Worm (Caenorhabditis elegans): Measurements from ENCODE around the gene C14C10.5.

Gene C14C10.5

DNA sequence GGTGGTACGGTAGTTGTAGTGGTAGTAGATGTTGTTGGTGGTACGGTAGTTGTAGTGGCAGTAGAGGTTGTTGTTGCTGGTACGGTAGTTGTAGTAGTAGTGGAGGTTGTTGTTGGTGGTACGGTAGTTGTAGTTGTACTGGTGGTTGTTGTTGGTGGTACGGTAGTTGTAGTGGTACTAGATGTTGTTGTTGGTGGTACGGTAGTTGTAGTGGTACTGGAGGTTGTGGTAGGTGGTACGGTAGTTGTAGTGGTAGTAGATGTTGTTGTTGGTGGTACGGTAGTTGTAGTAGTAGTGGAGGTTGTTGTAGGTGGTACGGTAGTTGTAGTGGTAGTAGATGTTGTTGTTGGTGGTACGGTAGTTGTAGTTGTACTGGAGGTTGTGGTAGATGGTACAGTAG is 33.1 kb downstream of the C14C10.5 start:
- TF ChIP-seq unc-62 (GFP tag; optimal IDR thresholded peaks at IDR 0.05): no peak
- no peak for TF ChIP-seq crh-2 (tag; optimal IDR thresholded peaks at IDR 0.05)
- no peak for TF ChIP-seq ceh-16 (tag; optimal IDR thresholded peaks at IDR 0.05)
- no peak for TF ChIP-seq fos-1 (tag; optimal IDR thresholded peaks at IDR 0.05)
- TF ChIP-seq ztf-4 (tag; optimal IDR thresholded peaks at IDR 0.05): no peak
- no peak for TF ChIP-seq ztf-1 (GFP tag; conservative IDR thresholded peaks at IDR 0.05)
- no peak for TF ChIP-seq R02D3.7 (tag; optimal IDR thresholded peaks at IDR 0.05)
- no peak for TF ChIP-seq gmeb-1 (tag; optimal IDR thresholded peaks at IDR 0.05)
- TF ChIP-seq elt-1 (tag; optimal IDR thresholded peaks at IDR 0.05): no peak
- no peak for TF ChIP-seq nhr-129 (tag; optimal IDR thresholded peaks at IDR 0.05)
- TF ChIP-seq sma-3 (GFP tag; optimal IDR thresholded peaks at IDR 0.05): no peak
- no peak for TF ChIP-seq peb-1 (tag; optimal IDR thresholded peaks at IDR 0.05)
- no peak for TF ChIP-seq Y55F3AM.14 (GFP tag; optimal IDR thresholded peaks at IDR 0.05)
- no peak for TF ChIP-seq skn-1 (tag; optimal IDR thresholded peaks at IDR 0.05)
- TF ChIP-seq aly-2 (tag; optimal IDR thresholded peaks at IDR 0.05): no peak
- no peak for TF ChIP-seq ceh-82 (tag; optimal IDR thresholded peaks at IDR 0.05)
- no peak for TF ChIP-seq C34F6.9 (tag; optimal IDR thresholded peaks at IDR 0.05)
- TF ChIP-seq ama-1 (optimal IDR thresholded peaks at IDR 0.05): no peak
- no peak for TF ChIP-seq nhr-6 (tag; optimal IDR thresholded peaks at IDR 0.05)

DNA sequence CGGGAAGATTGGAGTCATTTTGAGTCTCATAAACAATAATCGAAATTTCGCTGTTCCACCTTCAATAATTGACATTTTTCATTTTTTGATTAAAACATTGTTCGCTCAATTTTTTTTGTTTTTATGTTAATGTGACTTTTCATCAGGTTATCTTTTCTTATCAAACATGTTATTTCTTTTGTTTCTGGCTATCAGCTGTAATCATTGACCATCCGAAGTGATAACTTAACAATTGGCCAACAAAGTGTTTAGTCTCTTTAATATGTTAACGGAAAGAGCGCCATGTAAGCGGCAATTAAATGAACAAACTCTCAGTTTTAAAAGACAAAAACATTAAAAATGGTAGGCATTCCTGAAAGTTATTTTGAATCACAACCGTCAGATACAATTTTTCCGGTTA is 34.1 kb downstream of the C14C10.5 start:
- TF ChIP-seq aly-2 (tag; optimal IDR thresholded peaks at IDR 0.05) (no peak), elt-1 (tag; optimal IDR thresholded peaks at IDR 0.05) (no peak), sem-4 (tag; optimal IDR thresholded peaks at IDR 0.05) (no peak), nhr-23 (tag; optimal IDR thresholded peaks at IDR 0.05) (no peak), gmeb-1 (tag; optimal IDR thresholded peaks at IDR 0.05) (no peak), sma-3 (GFP tag; optimal IDR thresholded peaks at IDR 0.05) (no peak), crh-2 (tag; optimal IDR thresholded peaks at IDR 0.05) (no peak), elt-3 (tag; optimal IDR thresholded peaks at IDR 0.05) (no peak), F13H6.1 (tag; optimal IDR thresholded peaks at IDR 0.05) (no peak), peb-1 (tag; optimal IDR thresholded peaks at IDR 0.05) (no peak), unc-39 (tag; optimal IDR thresholded peaks at IDR 0.05) (no peak)

DNA sequence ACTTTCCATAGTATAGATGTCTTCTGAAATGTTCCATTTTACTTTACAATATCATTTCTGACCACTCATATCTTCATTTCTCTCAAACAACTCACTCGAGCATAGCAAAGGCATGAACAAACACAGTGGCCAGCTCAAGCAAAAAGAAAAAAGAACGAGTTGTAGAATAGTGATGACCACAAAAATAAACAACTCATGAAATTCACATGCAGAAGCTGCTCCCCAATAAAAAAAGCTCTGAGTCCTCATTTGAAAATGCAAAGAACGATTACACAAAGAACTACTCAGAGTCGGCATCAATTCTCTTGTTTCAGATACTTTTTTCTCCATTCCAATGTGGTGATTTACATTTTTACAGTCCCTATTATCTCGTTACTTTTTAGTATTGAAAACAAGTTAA is 34.8 kb downstream of the C14C10.5 start:
- TF ChIP-seq dmd-4 (tag; optimal IDR thresholded peaks at IDR 0.05) (no peak), sma-9 (GFP tag; optimal IDR thresholded peaks at IDR 0.05) (peak; percentile 55), sma-9 (tag; optimal IDR thresholded peaks at IDR 0.05) (no peak)

DNA sequence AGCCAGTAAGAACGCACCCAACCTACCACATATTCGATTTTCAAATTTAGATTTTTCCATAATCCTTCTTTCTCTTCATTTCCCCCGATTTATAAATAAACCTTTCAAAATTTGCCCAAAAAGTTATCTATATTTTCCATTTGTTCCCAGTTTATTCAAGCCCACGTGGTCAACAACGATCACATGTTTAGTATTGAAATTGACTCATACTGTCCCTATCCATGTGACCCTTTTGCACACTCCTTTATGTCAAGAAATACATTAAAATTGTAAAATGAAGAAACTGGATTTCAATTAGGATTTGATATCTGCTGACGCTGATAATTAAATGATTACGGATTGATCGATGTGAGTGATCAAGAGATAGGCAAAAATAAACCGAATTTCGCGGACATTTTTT is 35.2 kb downstream of the C14C10.5 start:
- TF ChIP-seq nhr-129 (tag; optimal IDR thresholded peaks at IDR 0.05) (peak; percentile 83), lsy-2 (tag; optimal IDR thresholded peaks at IDR 0.05) (no peak), alr-1 (tag; optimal IDR thresholded peaks at IDR 0.05) (no peak), gmeb-1 (tag; optimal IDR thresholded peaks at IDR 0.05) (peak; percentile 72), lin-13 (GFP tag; optimal IDR thresholded peaks at IDR 0.05) (no peak), crh-2 (tag; optimal IDR thresholded peaks at IDR 0.05) (peak; percentile 42), ztf-4 (tag; optimal IDR thresholded peaks at IDR 0.05) (peak; percentile 4), nhr-21 (tag; optimal IDR thresholded peaks at IDR 0.05) (peak; percentile 22), ztf-1 (GFP tag; conservative IDR thresholded peaks at IDR 0.05) (no peak), elt-3 (tag; optimal IDR thresholded peaks at IDR 0.05) (no peak), mdl-1 (tag; optimal IDR thresholded peaks at IDR 0.05) (peak in 1 of 2 experiments; percentile 27), sma-3 (GFP tag; optimal IDR thresholded peaks at IDR 0.05) (peak; percentile 92), fos-1 (tag; optimal IDR thresholded peaks at IDR 0.05) (peak; percentile 15), C34F6.9 (tag; optimal IDR thresholded peaks at IDR 0.05) (peak; percentile 63), F13H6.1 (tag; optimal IDR thresholded peaks at IDR 0.05) (no peak), sma-9 (GFP tag; optimal IDR thresholded peaks at IDR 0.05) (peak; percentile 91), sma-9 (tag; optimal IDR thresholded peaks at IDR 0.05) (no peak)

DNA sequence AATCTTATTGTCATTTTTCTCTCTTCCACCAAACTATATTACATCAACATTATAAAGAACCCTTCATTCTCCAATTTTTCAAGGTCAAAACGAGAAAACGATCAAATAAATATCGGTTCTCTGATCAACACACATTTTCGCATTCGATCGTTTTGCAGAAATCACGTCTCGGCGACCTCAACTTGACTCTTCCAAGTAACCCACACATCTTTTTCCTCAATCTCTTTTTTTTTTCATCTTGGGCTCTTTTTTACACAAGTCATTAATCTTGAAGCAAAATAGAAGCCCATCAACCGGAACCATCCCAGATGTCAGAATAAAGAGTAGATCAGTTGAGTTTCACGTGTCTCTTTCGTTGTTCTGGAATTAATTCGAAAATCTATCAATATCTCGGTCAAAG is 36.3 kb downstream of the C14C10.5 start:
- TF ChIP-seq mab-5 (tag; optimal IDR thresholded peaks at IDR 0.05) (peak; percentile 17), nhr-25 (tag; optimal IDR thresholded peaks at IDR 0.05) (peak; percentile 71), unc-55 (GFP tag; optimal IDR thresholded peaks at IDR 0.05) (no peak), snpc-4 (tag; optimal IDR thresholded peaks at IDR 0.05) (no peak), mbf-1 (tag; optimal IDR thresholded peaks at IDR 0.05) (no peak), lin-11 (tag; optimal IDR thresholded peaks at IDR 0.05) (no peak), nhr-11 (tag; optimal IDR thresholded peaks at IDR 0.05) (no peak), egl-27 (tag; optimal IDR thresholded peaks at IDR 0.05) (no peak), nhr-21 (tag; optimal IDR thresholded peaks at IDR 0.05) (no peak), ceh-16 (tag; optimal IDR thresholded peaks at IDR 0.05) (no peak), crh-2 (tag; optimal IDR thresholded peaks at IDR 0.05) (peak; percentile 16), nhr-129 (tag; optimal IDR thresholded peaks at IDR 0.05) (peak; percentile 55), peb-1 (tag; optimal IDR thresholded peaks at IDR 0.05) (no peak), ZK546.5 (tag; optimal IDR thresholded peaks at IDR 0.05) (no peak), C34F6.9 (tag; optimal IDR thresholded peaks at IDR 0.05) (peak; percentile 3), ztf-11 (tag; optimal IDR thresholded peaks at IDR 0.05) (no peak), lsy-2 (tag; optimal IDR thresholded peaks at IDR 0.05) (peak in 1 of 2 experiments; percentile 31), elt-3 (tag; optimal IDR thresholded peaks at IDR 0.05) (no peak), nhr-77 (tag; optimal IDR thresholded peaks at IDR 0.05) (no peak), zag-1 (tag; optimal IDR thresholded peaks at IDR 0.05) (no peak), nhr-237 (tag; optimal IDR thresholded peaks at IDR 0.05) (no peak), unc-62 (GFP tag; optimal IDR thresholded peaks at IDR 0.05) (no peak), ceh-82 (tag; optimal IDR thresholded peaks at IDR 0.05) (no peak), gmeb-1 (tag; optimal IDR thresholded peaks at IDR 0.05) (no peak), R02D3.7 (tag; optimal IDR thresholded peaks at IDR 0.05) (no peak), nhr-23 (tag; optimal IDR thresholded peaks at IDR 0.05) (no peak), skn-1 (tag; optimal IDR thresholded peaks at IDR 0.05) (no peak), fos-1 (tag; optimal IDR thresholded peaks at IDR 0.05) (no peak)

All from whole organism, L2 larva.